Fruit fly (Drosophila melanogaster) whole organism, prepupa: Measurements from ENCODE around the gene CG33169.

Experiments
- CG10631 ChIP-seq: fragments of 200-800 bp; sonication (Bioruptor generic); optimal IDR thresholded peaks from 2 replicates; lab custom pipeline; 2016; ENCODE audit warnings: missing biosample characterization, missing genetic modification characterization
- CG10669 ChIP-seq: fragments of 200-800 bp; sonication (Bioruptor generic); optimal IDR thresholded peaks from 3 replicates; lab custom pipeline; 2018; ENCODE audit warnings: missing biosample characterization, mild to moderate bottlenecking, missing genetic modification characterization, moderate library complexity
- CG11902 ChIP-seq: fragments of 200-800 bp; sonication (Bioruptor generic); optimal IDR thresholded peaks from 3 replicates; lab custom pipeline; 2016; ENCODE audit warnings: missing biosample characterization, missing genetic modification characterization
- CG15336 ChIP-seq: fragments of 200-800 bp; sonication (Bioruptor generic); IDR thresholded peaks from 2 replicates; pipeline ENCODE4 v1.3.6; 2022; ENCODE audit warnings: missing biosample characterization, missing genetic modification characterization
- CG3032 ChIP-seq: fragments of 200-800 bp; optimal IDR thresholded peaks from 2 replicates; lab custom pipeline; 2019; ENCODE audit warnings: missing biosample characterization, mild to moderate bottlenecking, missing genetic modification characterization, moderate library complexity
- CG31627 ChIP-seq: fragments of 200-800 bp; sonication (Bioruptor generic); optimal IDR thresholded peaks from 3 replicates; lab custom pipeline; 2016; ENCODE audit warnings: missing biosample characterization, missing genetic modification characterization
- CG34406 ChIP-seq: fragments of 200-800 bp; sonication (Bioruptor generic); optimal IDR thresholded peaks from 3 replicates; lab custom pipeline; 2016; ENCODE audit warnings: missing biosample characterization, missing genetic modification characterization
- CG3919 ChIP-seq: fragments of 200-800 bp; sonication (Bioruptor generic); optimal IDR thresholded peaks from 3 replicates; lab custom pipeline; 2016; ENCODE audit warnings: missing biosample characterization, missing genetic modification characterization
- CG6163 ChIP-seq: fragments of 200-800 bp; sonication (Bioruptor generic); IDR thresholded peaks from 3 replicates; pipeline ENCODE4 v1.3.6; 2022; ENCODE audit warnings: missing biosample characterization, missing genetic modification characterization
- CG6792 ChIP-seq: fragments of 200-800 bp; sonication (Bioruptor generic); optimal IDR thresholded peaks from 3 replicates; lab custom pipeline; 2016; ENCODE audit warnings: missing biosample characterization, missing genetic modification characterization
- CG8119 ChIP-seq: fragments of 200-800 bp; sonication (Bioruptor generic); IDR thresholded peaks from 3 replicates; pipeline ENCODE4 v1.3.6; 2022; ENCODE audit warnings: missing biosample characterization, missing genetic modification characterization
- Eip78C ChIP-seq: fragments of 200-800 bp; sonication (Bioruptor generic); peaks from one replicate; lab custom pipeline; 2016; ENCODE audit warnings: missing biosample characterization, missing genetic modification characterization
- Eip93F ChIP-seq: fragments of 200-800 bp; sonication (Bioruptor generic); optimal IDR thresholded peaks from 2 replicates; lab custom pipeline; 2016; ENCODE audit warnings: missing biosample characterization, mild to moderate bottlenecking, missing genetic modification characterization
- Ets21C ChIP-seq: fragments of 200-800 bp; sonication (Bioruptor generic); optimal IDR thresholded peaks from 3 replicates; lab custom pipeline; 2016; ENCODE audit warnings: missing biosample characterization, missing genetic modification characterization
- Ets96B ChIP-seq: fragments of 200-800 bp; optimal IDR thresholded peaks from 2 replicates; lab custom pipeline; 2019; ENCODE audit warnings: missing biosample characterization, mild to moderate bottlenecking, missing genetic modification characterization, moderate library complexity
- Gug ChIP-seq: fragments of 200-800 bp; sonication (Bioruptor generic); IDR thresholded peaks from 2 replicates; pipeline ENCODE4 v1.3.6; 2022; ENCODE audit warnings: missing biosample characterization, missing genetic modification characterization
- Hr39 ChIP-seq: fragments of 200-800 bp; sonication (Bioruptor generic); optimal IDR thresholded peaks from 2 replicates; lab custom pipeline; 2016; ENCODE audit warnings: missing biosample characterization, missing genetic modification characterization
- Lpt ChIP-seq: fragments of 200-800 bp; sonication (Bioruptor generic); optimal IDR thresholded peaks from 3 replicates; lab custom pipeline; 2016; ENCODE audit warnings: missing biosample characterization, missing genetic modification characterization
- Met ChIP-seq: fragments of 200-800 bp; sonication (Bioruptor generic); optimal IDR thresholded peaks from 3 replicates; lab custom pipeline; 2016; ENCODE audit warnings: missing biosample characterization, missing genetic modification characterization
- OdsH ChIP-seq: fragments of 200-800 bp; sonication (Bioruptor generic); optimal IDR thresholded peaks from 3 replicates; lab custom pipeline; 2016; ENCODE audit warnings: missing biosample characterization, missing genetic modification characterization
- Smox ChIP-seq: fragments of 200-800 bp; sonication (Bioruptor generic); optimal IDR thresholded peaks from 3 replicates; lab custom pipeline; 2016; ENCODE audit warnings: missing biosample characterization, missing genetic modification characterization
- Sox102F ChIP-seq: fragments of 200-800 bp; sonication (Bioruptor generic); optimal IDR thresholded peaks from 2 replicates; lab custom pipeline; 2016; ENCODE audit warnings: missing biosample characterization, mild to moderate bottlenecking, missing genetic modification characterization
- Sox14 ChIP-seq: fragments of 200-800 bp; sonication (Bioruptor generic); optimal IDR thresholded peaks from 3 replicates; lab custom pipeline; 2016; ENCODE audit warnings: missing biosample characterization, missing genetic modification characterization
- Sox15 ChIP-seq: fragments of 200-800 bp; sonication (Bioruptor generic); optimal IDR thresholded peaks from 3 replicates; lab custom pipeline; 2016; ENCODE audit warnings: missing biosample characterization, missing genetic modification characterization
- achi ChIP-seq: fragments of 200-800 bp; sonication (Bioruptor generic); optimal IDR thresholded peaks from 3 replicates; lab custom pipeline; 2016; ENCODE audit warnings: missing biosample characterization, missing genetic modification characterization
- acj6 ChIP-seq: fragments of 200-800 bp; sonication (Bioruptor generic); optimal IDR thresholded peaks from 3 replicates; lab custom pipeline; 2016; ENCODE audit warnings: missing biosample characterization, missing genetic modification characterization
- cyc ChIP-seq: fragments of 200-800 bp; sonication (Bioruptor generic); optimal IDR thresholded peaks from 3 replicates; lab custom pipeline; 2016; ENCODE audit warnings: missing biosample characterization, missing genetic modification characterization
- dac ChIP-seq: fragments of 200-800 bp; sonication (Bioruptor generic); optimal IDR thresholded peaks from 2 replicates; lab custom pipeline; 2017; ENCODE audit warnings: missing biosample characterization, mild to moderate bottlenecking, missing genetic modification characterization
- dsx ChIP-seq: fragments of 200-800 bp; optimal IDR thresholded peaks from 3 replicates; lab custom pipeline; 2019; ENCODE audit warnings: missing biosample characterization, mild to moderate bottlenecking, missing genetic modification characterization, moderate library complexity; ENCODE audit not compliant: poor library complexity, severe bottlenecking
- esn ChIP-seq: fragments of 200-800 bp; sonication (Bioruptor generic); optimal IDR thresholded peaks from 2 replicates; lab custom pipeline; 2016; ENCODE audit warnings: missing biosample characterization, mild to moderate bottlenecking, missing genetic modification characterization, moderate library complexity
- fd59A ChIP-seq: fragments of 200-800 bp; sonication (Bioruptor generic); optimal IDR thresholded peaks from 2 replicates; lab custom pipeline; 2017; ENCODE audit warnings: missing biosample characterization, mild to moderate bottlenecking, missing genetic modification characterization, missing genetic modification reagents
- fd85E ChIP-seq: fragments of 200-800 bp; sonication (Bioruptor generic); optimal IDR thresholded peaks from 3 replicates; lab custom pipeline; 2016; ENCODE audit warnings: missing biosample characterization, missing genetic modification characterization
- fkh ChIP-seq: fragments of 200-800 bp; sonication (Bioruptor generic); optimal IDR thresholded peaks from 3 replicates; lab custom pipeline; 2017; ENCODE audit warnings: missing biosample characterization, mild to moderate bottlenecking, missing genetic modification characterization, moderate library complexity
- net ChIP-seq: fragments of 200-800 bp; sonication (Bioruptor generic); optimal IDR thresholded peaks from 3 replicates; lab custom pipeline; 2016; ENCODE audit warnings: missing biosample characterization, missing genetic modification characterization
- pdm3 ChIP-seq: fragments of 200-800 bp; sonication (Bioruptor generic); optimal IDR thresholded peaks from 3 replicates; lab custom pipeline; 2016; ENCODE audit warnings: missing biosample characterization, missing genetic modification characterization
- salr ChIP-seq, 2 experiments: fragments of 200-800 bp; sonication (Bioruptor generic); optimal IDR thresholded peaks; 3 replicates each; lab custom pipeline; 2016 to 2018; ENCODE audit warnings: missing biosample characterization in 2 of 2, missing genetic modification characterization in 2 of 2, mild to moderate bottlenecking in 1 of 2
- spab ChIP-seq: fragments of 200-800 bp; sonication (Bioruptor generic); optimal IDR thresholded peaks from 2 replicates; lab custom pipeline; 2017; ENCODE audit warnings: missing biosample characterization, mild to moderate bottlenecking, missing genetic modification characterization, missing genetic modification reagents
- ss ChIP-seq, 2 experiments: fragments of 200-800 bp; sonication (Bioruptor generic); optimal IDR thresholded peaks; 2 replicates in 1 of 2; 3 replicates in 1 of 2; lab custom pipeline; 2017 to 2018; ENCODE audit warnings: mild to moderate bottlenecking in 2 of 2, missing biosample characterization in 2 of 2, missing genetic modification characterization in 2 of 2, moderate library complexity in 1 of 2
- svp ChIP-seq: fragments of 200-800 bp; sonication (Bioruptor generic); peaks from one replicate; lab custom pipeline; 2016; ENCODE audit warnings: missing biosample characterization, missing genetic modification characterization
- topi ChIP-seq: fragments of 200-800 bp; sonication (Bioruptor generic); optimal IDR thresholded peaks from 3 replicates; lab custom pipeline; 2016; ENCODE audit warnings: missing biosample characterization, missing genetic modification characterization
- vri ChIP-seq: fragments of 200-800 bp; sonication (Bioruptor generic); optimal IDR thresholded peaks from 3 replicates; lab custom pipeline; 2016; ENCODE audit warnings: missing biosample characterization, mild to moderate bottlenecking, missing genetic modification characterization

CG33169 gene

DNA sequence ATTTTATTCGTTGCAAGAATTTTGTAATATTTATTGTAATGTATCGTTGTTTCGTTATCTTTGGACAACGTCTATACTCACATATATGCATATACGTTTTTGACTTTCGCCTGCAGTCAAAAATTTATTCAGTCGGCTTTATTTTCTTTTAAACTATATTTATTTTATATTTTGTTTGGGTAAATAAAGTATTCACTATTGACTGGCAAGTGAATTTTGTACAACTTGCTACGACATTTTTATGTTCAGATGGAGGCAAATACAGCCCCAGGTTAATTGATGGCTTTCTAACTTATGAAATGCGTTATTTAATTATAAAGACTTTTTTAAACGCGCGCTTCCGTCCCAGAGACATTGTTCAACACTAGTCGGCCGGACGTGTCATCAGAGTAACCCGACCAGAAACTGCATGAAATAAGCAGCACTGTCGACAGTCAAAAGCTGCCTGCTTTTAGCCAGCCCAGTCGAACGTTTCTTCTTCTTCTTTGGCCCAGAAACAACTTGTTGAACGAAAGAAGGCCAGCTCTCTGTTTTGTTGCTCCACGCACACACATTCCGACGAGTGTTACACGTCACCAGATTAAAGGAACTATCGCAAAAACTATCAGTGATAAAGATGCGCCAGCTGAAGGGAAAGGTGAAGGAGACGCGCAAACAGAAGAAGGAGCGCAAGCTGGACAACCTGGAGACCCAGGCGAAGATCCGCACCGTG lies at the start of gene CG33169 (continued):
- no peak for TF ChIP-seq fkh
- peak; percentile 77 for TF ChIP-seq Sox14
- TF ChIP-seq fd59A (GFP tag; lab: Kevin White, UChicago) = peak; percentile 23
- TF ChIP-seq CG6163 = peak; percentile 73
- TF ChIP-seq Smox = peak; percentile 36
- TF ChIP-seq ss (GFP tag; optimal IDR thresholded peaks at IDR 0.05; lab: Kevin White, UChicago) = peak in 1 of 2 experiments; percentile 49
- TF ChIP-seq topi (GFP tag; lab: Kevin White, UChicago) = peak; percentile 65
- TF ChIP-seq CG15336 = no peak
- peak; percentile 74 for TF ChIP-seq Hr39 (GFP tag; lab: Kevin White, UChicago)

DNA sequence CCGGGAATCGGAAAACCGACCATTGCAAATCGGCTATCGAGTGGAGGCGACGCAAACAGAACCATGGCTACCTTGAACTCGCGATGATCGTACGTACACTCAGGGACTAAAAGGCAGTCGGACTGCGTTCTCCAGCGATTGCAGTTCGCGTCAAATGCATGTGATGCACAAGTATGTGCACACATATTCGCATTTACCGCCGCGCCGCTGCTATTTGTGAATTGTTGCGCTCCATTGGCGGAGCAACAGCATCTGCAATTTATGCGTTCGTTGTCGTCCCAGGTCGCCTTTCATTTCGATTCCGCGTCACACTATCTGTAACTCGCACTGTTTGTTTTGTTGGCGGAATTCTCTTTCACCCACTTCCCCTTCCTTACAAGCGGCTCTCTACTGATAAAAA lies 43.5 kb upstream of the CG33169 start:
- TF ChIP-seq dsx = peak; percentile 12
- no peak for TF ChIP-seq fd59A (GFP tag; lab: Kevin White, UChicago)
- no peak for TF ChIP-seq net
- peak; percentile 17 for TF ChIP-seq Eip78C (GFP tag; lab: Kevin White, UChicago)
- peak; percentile 18 to 23 for TF ChIP-seq ss (GFP tag; optimal IDR thresholded peaks at IDR 0.05; lab: Kevin White, UChicago)
- TF ChIP-seq CG6163 = 0 out of 3 replicates have a peak, but pooled peaks have one; percentile 47
- TF ChIP-seq Lpt (GFP tag; lab: Kevin White, UChicago) = no peak
- no peak for TF ChIP-seq Ets21C (GFP tag; lab: Kevin White, UChicago)
- peak; percentile 0 for TF ChIP-seq esn (GFP tag; lab: Kevin White, UChicago)
- TF ChIP-seq svp = peak; percentile 78
- TF ChIP-seq Sox15 (GFP tag; lab: Kevin White, UChicago) = no peak

DNA sequence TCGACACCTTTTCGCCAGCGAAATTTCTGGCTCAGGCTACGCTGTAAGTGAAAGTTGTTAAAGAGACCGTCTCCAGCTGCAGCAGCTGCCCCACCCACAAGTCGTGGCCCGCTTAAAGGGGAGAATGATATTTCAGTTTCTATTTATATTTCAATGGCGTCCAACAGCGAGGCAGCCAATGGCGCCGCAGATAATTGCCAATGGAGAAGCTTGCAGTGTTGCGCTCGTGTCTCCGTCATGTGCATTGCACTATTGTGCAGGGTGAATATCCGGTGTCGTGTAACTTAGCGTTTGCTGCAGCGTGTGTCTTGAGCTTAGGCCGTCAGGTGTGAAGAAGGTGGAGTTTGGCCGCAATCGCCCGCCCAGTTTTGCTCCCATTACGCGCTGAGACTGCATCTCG lies 42.3 kb upstream of the CG33169 start:
- TF ChIP-seq CG11902 (no peak), Eip93F (GFP tag; lab: Kevin White, UChicago) (no peak), fd59A (GFP tag; lab: Kevin White, UChicago) (no peak)

DNA sequence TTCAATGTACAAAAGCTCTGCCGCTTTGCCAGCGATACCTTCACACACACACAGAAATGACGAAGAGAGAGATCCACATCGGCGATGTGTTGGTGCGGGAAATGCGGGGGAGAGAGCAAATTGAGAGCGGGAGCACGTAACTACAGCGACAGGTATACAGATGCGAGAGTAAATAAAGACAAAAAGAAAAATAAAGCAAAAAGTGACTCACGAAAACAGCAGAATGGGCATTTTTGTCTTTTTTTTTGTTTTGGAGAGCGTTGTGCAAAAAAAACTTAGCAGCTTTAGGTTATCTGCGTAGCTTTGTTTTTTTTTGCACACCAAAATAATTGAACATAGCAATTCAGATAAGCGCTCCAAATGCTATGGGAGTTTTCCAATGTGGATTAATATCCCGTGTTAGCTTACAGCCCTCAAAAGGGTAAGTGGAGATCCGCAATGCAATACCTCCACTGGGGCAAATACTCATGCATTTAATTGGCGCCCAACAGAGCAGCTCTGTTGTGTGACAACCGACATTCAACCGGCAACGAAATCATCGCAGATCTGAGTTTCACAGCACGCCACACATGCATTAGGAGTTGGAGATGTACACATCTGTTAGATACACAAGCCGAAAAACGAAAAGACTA lies 41.0 kb upstream of the CG33169 start:
- TF ChIP-seq CG6163 (peak; percentile 97), fd59A (GFP tag; lab: Kevin White, UChicago) (peak; percentile 60), esn (GFP tag; lab: Kevin White, UChicago) (peak; percentile 66), CG3919 (GFP tag; lab: Kevin White, UChicago) (peak; percentile 79), Met (GFP tag; lab: Kevin White, UChicago) (peak; percentile 65), Eip78C (GFP tag; lab: Kevin White, UChicago) (peak; percentile 89), CG10669 (peak; percentile 80), Ets21C (GFP tag; lab: Kevin White, UChicago) (no peak), CG34406 (GFP tag; lab: Kevin White, UChicago) (peak; percentile 74), CG8119 (GFP tag; lab: Robert Waterston, UW) (peak; percentile 96), salr (GFP tag; optimal IDR thresholded peaks at IDR 0.05; lab: Kevin White, UChicago) (peak; percentile 61 to 79), acj6 (GFP tag; lab: Kevin White, UChicago) (peak; percentile 40), Ets96B (peak; percentile 66), dsx (peak; percentile 72), Hr39 (GFP tag; lab: Kevin White, UChicago) (no peak), vri (GFP tag; lab: Kevin White, UChicago) (peak; percentile 98), Smox (peak; percentile 59), spab (GFP tag; lab: Kevin White, UChicago) (peak; percentile 85), CG3032 (tag; lab: Kevin White, UChicago) (peak; percentile 68), cyc (GFP tag; lab: Kevin White, UChicago) (peak; percentile 26), Sox102F (GFP tag; lab: Kevin White, UChicago) (peak; percentile 71), Eip93F (GFP tag; lab: Kevin White, UChicago) (peak; percentile 50), Sox14 (peak; percentile 78), pdm3 (GFP tag; lab: Kevin White, UChicago) (peak; percentile 67), dac (GFP tag; lab: Kevin White, UChicago) (peak; percentile 54), CG11902 (no peak), CG6792 (GFP tag; lab: Kevin White, UChicago) (peak; percentile 55), CG31627 (GFP tag; lab: Kevin White, UChicago) (peak; percentile 13), OdsH (GFP tag; lab: Kevin White, UChicago) (peak; percentile 74), achi (GFP tag; lab: Kevin White, UChicago) (peak; percentile 75), CG15336 (peak; percentile 93), Lpt (GFP tag; lab: Kevin White, UChicago) (peak; percentile 92), CG10631 (no peak), ss (GFP tag; optimal IDR thresholded peaks at IDR 0.05; lab: Kevin White, UChicago) (peak; percentile 96 to 98), Sox15 (GFP tag; lab: Kevin White, UChicago) (no peak), fd85E (GFP tag; lab: Kevin White, UChicago) (peak; percentile 68), Gug (GFP tag; lab: Robert Waterston, UW) (peak; percentile 82)
